Worm (Caenorhabditis elegans): ENCODE results near the gene pfas-1.

ce11 chrIII:4622375-4623130, 20.6 kb downstream of the pfas-1 start, which contains the start of gene lron-5:
- no peak for TF ChIP-seq mab-5 (tag; optimal IDR thresholded peaks at IDR 0.05)
- TF ChIP-seq lin-13 (tag; optimal IDR thresholded peaks at IDR 0.05): no peak
- no peak for TF ChIP-seq nhr-76 (tag; optimal IDR thresholded peaks at IDR 0.05)
- no peak for TF ChIP-seq elt-3 (tag; optimal IDR thresholded peaks at IDR 0.05)

Measured in whole organism, mixed stage, embryonic.